Worm (Caenorhabditis elegans) whole organism, L4 larva: ENCODE results near the gene str-220.
A peak's percentile ranks its signal among the peaks of the same experiment; 100 is the strongest.

Experiments
- D1046.2 ChIP-seq: fragments of 200-800 bp; sonication (Bioruptor generic); IDR thresholded peaks from 2 replicates; pipeline ENCODE4 v1.3.6; 2022; ENCODE audit warnings: missing genetic modification characterization, missing compliant biosample characterization
- F26F4.8 ChIP-seq: fragments of 200-800 bp; sonication (Bioruptor generic); conservative IDR thresholded peaks from 2 replicates; pipeline ENCODE4 v1.3.6; 2022; ENCODE audit warnings: missing genetic modification characterization, missing compliant biosample characterization
- F49E8.2 ChIP-seq: sonication (generic microtip); optimal IDR thresholded peaks from 2 replicates; lab custom pipeline; 2016; ENCODE audit warnings: missing compliant biosample characterization, mild to moderate bottlenecking, missing genetic modification characterization, borderline replicate concordance
- R02D3.7 ChIP-seq: fragments of 150-350 bp; sonication (generic microtip); optimal IDR thresholded peaks from 3 replicates; lab custom pipeline; 2014; ENCODE audit warnings: missing biosample characterization, missing genetic modification characterization
- T20F7.1 ChIP-seq: fragments of 200-800 bp; sonication (Bioruptor generic); optimal IDR thresholded peaks from 2 replicates; lab custom pipeline; 2018; ENCODE audit warnings: mild to moderate bottlenecking, missing genetic modification characterization, missing compliant biosample characterization
- Y105C5A.15 ChIP-seq: fragments of 200-800 bp; sonication (Bioruptor generic); IDR thresholded peaks from 2 replicates; pipeline ENCODE4 v1.3.6; 2022; ENCODE audit warnings: missing genetic modification characterization, missing compliant biosample characterization
- Y48G9A.11 ChIP-seq: fragments of 200-800 bp; sonication (Bioruptor generic); IDR thresholded peaks from 2 replicates; pipeline ENCODE4 v1.3.6; 2022; ENCODE audit warnings: missing genetic modification reagents, missing genetic modification characterization, missing compliant biosample characterization
- Y75B8A.6 ChIP-seq: fragments of 200-800 bp; sonication (Bioruptor generic); IDR thresholded peaks from 2 replicates; pipeline ENCODE4 v1.3.6; 2022; ENCODE audit warnings: missing genetic modification reagents, missing genetic modification characterization, missing compliant biosample characterization
- ZK337.2 ChIP-seq: fragments of 200-800 bp; sonication (Bioruptor generic); IDR thresholded peaks from 2 replicates; pipeline ENCODE4 v1.3.6; 2022; ENCODE audit warnings: missing genetic modification reagents, missing genetic modification characterization, missing compliant biosample characterization
- aha-1 ChIP-seq: fragments of 150-350 bp; peaks from one replicate; lab custom pipeline; 2014; ENCODE audit warnings: missing biosample characterization, missing genetic modification characterization
- aly-2 ChIP-seq: sonication (generic microtip); optimal IDR thresholded peaks from 2 replicates; lab custom pipeline; 2018; ENCODE audit warnings: missing biosample characterization, missing genetic modification characterization
- ceh-32 ChIP-seq: sonication (generic microtip); optimal IDR thresholded peaks from 2 replicates; lab custom pipeline; 2016; ENCODE audit warnings: mild to moderate bottlenecking, missing genetic modification characterization, missing compliant biosample characterization; ENCODE audit not compliant: poor library complexity
- ceh-62 ChIP-seq: sonication (generic microtip); optimal IDR thresholded peaks from 2 replicates; lab custom pipeline; 2017; ENCODE audit warnings: missing biosample characterization, missing genetic modification characterization
- ceh-82 ChIP-seq: sonication (generic microtip); optimal IDR thresholded peaks from 2 replicates; lab custom pipeline; 2017; ENCODE audit warnings: missing biosample characterization, missing genetic modification characterization
- ces-1 ChIP-seq: fragments of 150-350 bp; sonication (generic microtip); optimal IDR thresholded peaks from 4 replicates; lab custom pipeline; 2014; ENCODE audit warnings: missing biosample characterization, missing genetic modification reagents, missing genetic modification characterization
- daf-12 ChIP-seq: fragments of 150-350 bp; optimal IDR thresholded peaks from 2 replicates; lab custom pipeline; 2014; ENCODE audit warnings: missing biosample characterization, missing genetic modification reagents, missing genetic modification characterization
- daf-19 ChIP-seq: fragments of 200-800 bp; sonication (Bioruptor generic); conservative IDR thresholded peaks from 2 replicates; pipeline ENCODE4 v1.3.6; 2022; ENCODE audit warnings: missing genetic modification characterization, missing compliant biosample characterization
- duxl-1 ChIP-seq: sonication (generic microtip); optimal IDR thresholded peaks from 2 replicates; lab custom pipeline; 2016; ENCODE audit warnings: mild to moderate bottlenecking, missing genetic modification characterization, moderate library complexity, missing compliant biosample characterization; ENCODE audit not compliant: poor library complexity
- fkh-10 ChIP-seq: fragments of 150-350 bp; optimal IDR thresholded peaks from 2 replicates; lab custom pipeline; 2014; ENCODE audit warnings: missing biosample characterization, missing genetic modification reagents, missing genetic modification characterization
- gei-8 ChIP-seq: fragments of 200-800 bp; sonication (Bioruptor generic); optimal IDR thresholded peaks from 2 replicates; lab custom pipeline; 2018; ENCODE audit warnings: mild to moderate bottlenecking, missing genetic modification characterization, missing compliant biosample characterization
- lim-7 ChIP-seq: fragments of 200-800 bp; sonication (Bioruptor generic); IDR thresholded peaks from 2 replicates; pipeline ENCODE4 v1.3.6; 2022; ENCODE audit warnings: missing genetic modification characterization, missing compliant biosample characterization
- lin-13 ChIP-seq: fragments of 150-350 bp; optimal IDR thresholded peaks from 2 replicates; lab custom pipeline; 2014; ENCODE audit warnings: missing biosample characterization, missing genetic modification reagents, missing genetic modification characterization
- lin-15B ChIP-seq: fragments of 150-350 bp; sonication (generic microtip); optimal IDR thresholded peaks from 3 replicates; lab custom pipeline; 2014; ENCODE audit warnings: missing biosample characterization, missing genetic modification characterization
- lin-29 ChIP-seq: fragments of 200-800 bp; sonication (Bioruptor generic); IDR thresholded peaks from 2 replicates; pipeline ENCODE4 v1.3.6; 2022; ENCODE audit warnings: missing genetic modification reagents, missing genetic modification characterization, missing compliant biosample characterization
- lin-38 ChIP-seq: fragments of 200-800 bp; sonication (Bioruptor generic); IDR thresholded peaks from 2 replicates; pipeline ENCODE4 v1.3.6; 2022; ENCODE audit warnings: missing genetic modification reagents, missing genetic modification characterization, missing compliant biosample characterization
- lir-3 ChIP-seq: sonication (generic microtip); optimal IDR thresholded peaks from 2 replicates; lab custom pipeline; 2016; ENCODE audit warnings: mild to moderate bottlenecking, missing genetic modification characterization, missing compliant biosample characterization
- lsy-2 ChIP-seq, 2 experiments: fragments of 150-350 bp in 1 of 2; sonication (generic microtip) in 1 of 2; optimal IDR thresholded peaks; 2 replicates each; lab custom pipeline; 2014 to 2017; ENCODE audit warnings: missing biosample characterization in 2 of 2, missing genetic modification characterization in 2 of 2
- madf-9 ChIP-seq: fragments of 200-800 bp; sonication (Bioruptor generic); conservative IDR thresholded peaks from 2 replicates; pipeline ENCODE4 v1.3.6; 2022; ENCODE audit warnings: missing genetic modification reagents, missing genetic modification characterization, missing compliant biosample characterization
- mdt-29 ChIP-seq: fragments of 200-800 bp; sonication (Bioruptor generic); IDR thresholded peaks from 2 replicates; pipeline ENCODE4 v1.3.6; 2022; ENCODE audit warnings: missing genetic modification reagents, missing genetic modification characterization, missing compliant biosample characterization
- mep-1 ChIP-seq: fragments of 150-350 bp; sonication (generic microtip); optimal IDR thresholded peaks from 3 replicates; lab custom pipeline; 2014; ENCODE audit warnings: missing biosample characterization, missing genetic modification characterization
- mxl-3 ChIP-seq: fragments of 200-800 bp; sonication (Bioruptor generic); optimal IDR thresholded peaks from 2 replicates; lab custom pipeline; 2018; ENCODE audit warnings: mild to moderate bottlenecking, missing genetic modification characterization, missing compliant biosample characterization
- nhr-102 ChIP-seq: sonication (generic microtip); optimal IDR thresholded peaks from 2 replicates; lab custom pipeline; 2016; ENCODE audit warnings: mild to moderate bottlenecking, missing genetic modification characterization, moderate library complexity, missing compliant biosample characterization
- nhr-11 ChIP-seq: fragments of 150-350 bp; optimal IDR thresholded peaks from 2 replicates; lab custom pipeline; 2014; ENCODE audit warnings: missing biosample characterization, missing genetic modification characterization
- nhr-111 ChIP-seq: fragments of 200-800 bp; sonication (Bioruptor generic); optimal IDR thresholded peaks from 2 replicates; lab custom pipeline; 2018; ENCODE audit warnings: mild to moderate bottlenecking, missing genetic modification characterization, missing compliant biosample characterization
- nhr-48 ChIP-seq: sonication (generic microtip); optimal IDR thresholded peaks from 2 replicates; lab custom pipeline; 2016; ENCODE audit warnings: mild to moderate bottlenecking, missing genetic modification characterization, missing compliant biosample characterization
- nhr-6 ChIP-seq: fragments of 150-350 bp; optimal IDR thresholded peaks from 2 replicates; lab custom pipeline; 2014; ENCODE audit warnings: missing biosample characterization, missing genetic modification characterization
- nhr-77 ChIP-seq: fragments of 150-350 bp; optimal IDR thresholded peaks from 2 replicates; lab custom pipeline; 2014; ENCODE audit warnings: missing biosample characterization, missing genetic modification characterization
- pha-4 ChIP-seq, 2 experiments: fragments of 150-350 bp in 1 of 2; fragments of 200-800 bp in 1 of 2; sonication (Bioruptor generic) in 1 of 2; IDR thresholded peaks in 1 of 2; optimal IDR thresholded peaks in 1 of 2; 2 replicates each; pipeline versions ENCODE4 v1.3.6 to Lab custom; 2014 to 2022; ENCODE audit warnings: missing genetic modification characterization in 2 of 2, missing genetic modification reagents in 2 of 2, missing biosample characterization in 1 of 2, missing compliant biosample characterization in 1 of 2
- rbr-2 ChIP-seq: sonication (generic microtip); optimal IDR thresholded peaks from 2 replicates; lab custom pipeline; 2016; ENCODE audit warnings: missing genotype, missing genetic modification characterization, missing compliant biosample characterization
- set-16 ChIP-seq: fragments of 200-800 bp; sonication (Bioruptor generic); IDR thresholded peaks from 2 replicates; pipeline ENCODE4 v1.3.6; 2022; ENCODE audit warnings: missing genetic modification reagents, missing genetic modification characterization, missing compliant biosample characterization
- skn-1 ChIP-seq: fragments of 150-350 bp; optimal IDR thresholded peaks from 2 replicates; lab custom pipeline; 2014; ENCODE audit warnings: missing biosample characterization, missing genetic modification characterization
- snpc-1.2 ChIP-seq: fragments of 200-800 bp; sonication (Bioruptor generic); IDR thresholded peaks from 2 replicates; pipeline ENCODE4 v1.3.6; 2022; ENCODE audit warnings: missing genetic modification reagents, missing genetic modification characterization, missing compliant biosample characterization
- spr-3 ChIP-seq: fragments of 200-800 bp; sonication (Bioruptor generic); optimal IDR thresholded peaks from 2 replicates; lab custom pipeline; 2018; ENCODE audit warnings: mild to moderate bottlenecking, missing genetic modification characterization, missing compliant biosample characterization
- tag-97 ChIP-seq: fragments of 200-800 bp; sonication (Bioruptor generic); IDR thresholded peaks from 2 replicates; pipeline ENCODE4 v1.3.6; 2022; ENCODE audit warnings: missing genetic modification characterization, missing compliant biosample characterization
- tra-1 ChIP-seq: fragments of 200-800 bp; sonication (Bioruptor generic); IDR thresholded peaks from 2 replicates; pipeline ENCODE4 v1.3.6; 2022; ENCODE audit warnings: missing genetic modification reagents, missing genetic modification characterization, missing compliant biosample characterization
- zfp-2 ChIP-seq: sonication (generic microtip); optimal IDR thresholded peaks from 2 replicates; lab custom pipeline; 2016; ENCODE audit warnings: mild to moderate bottlenecking, missing genetic modification characterization, missing compliant biosample characterization
- zip-2 ChIP-seq: fragments of 150-350 bp; optimal IDR thresholded peaks from 2 replicates; lab custom pipeline; 2014; ENCODE audit warnings: missing biosample characterization, missing genetic modification characterization

str-220 gene

DNA sequence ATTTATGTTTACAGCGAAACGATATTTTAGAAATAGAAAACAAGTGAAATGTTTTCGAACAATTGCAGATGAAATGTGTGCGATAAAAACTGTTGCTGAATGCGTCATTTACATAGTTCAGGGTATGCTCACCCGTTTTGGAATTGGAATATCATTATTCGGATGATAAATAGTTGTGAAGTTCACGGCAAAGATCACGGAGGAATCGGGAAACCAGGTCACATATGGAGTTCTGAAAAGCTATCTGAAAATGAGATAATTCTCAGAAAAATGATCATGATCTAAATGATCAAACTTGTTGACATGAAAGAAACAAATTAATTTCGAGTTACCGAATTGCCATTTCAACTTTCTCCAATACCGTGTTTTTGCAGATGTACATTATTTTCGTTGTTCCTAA lies 24.6 kb upstream of the str-220 start, which contains the start of gene best-16:
Gene best-16 (minus strand): TSS at position 101 of the 400 bp plus-strand sequence.
- TF ChIP-seq mep-1 (tag; lab: Kevin White, UChicago) (no peak), nhr-102 (tag; lab: Kevin White, UChicago) (no peak), lsy-2 (tag; optimal IDR thresholded peaks at IDR 0.05; lab: Kevin White, UChicago) (no peak), Y75B8A.6 (GFP tag; lab: Robert Waterston, UW) (no peak), ZK337.2 (GFP tag; lab: Robert Waterston, UW) (no peak), T20F7.1 (GFP tag; lab: Kevin White, UChicago) (no peak), lin-38 (GFP tag; lab: Robert Waterston, UW) (no peak), rbr-2 (tag; lab: Kevin White, UChicago) (no peak), daf-19 (no peak), tag-97 (GFP tag; lab: Robert Waterston, UW) (no peak), lim-7 (no peak), nhr-11 (no peak), fkh-10 (GFP tag; lab: Kevin White, UChicago) (no peak), nhr-77 (no peak), daf-12 (tag; lab: Kevin White, UChicago) (no peak), ceh-62 (tag; lab: Kevin White, UChicago) (no peak), lin-15B (no peak), lir-3 (tag; lab: Kevin White, UChicago) (no peak), D1046.2 (GFP tag; lab: Robert Waterston, UW) (no peak), zip-2 (no peak)
- TF ChIP-seq, all 104 proteins: peak for 0

DNA sequence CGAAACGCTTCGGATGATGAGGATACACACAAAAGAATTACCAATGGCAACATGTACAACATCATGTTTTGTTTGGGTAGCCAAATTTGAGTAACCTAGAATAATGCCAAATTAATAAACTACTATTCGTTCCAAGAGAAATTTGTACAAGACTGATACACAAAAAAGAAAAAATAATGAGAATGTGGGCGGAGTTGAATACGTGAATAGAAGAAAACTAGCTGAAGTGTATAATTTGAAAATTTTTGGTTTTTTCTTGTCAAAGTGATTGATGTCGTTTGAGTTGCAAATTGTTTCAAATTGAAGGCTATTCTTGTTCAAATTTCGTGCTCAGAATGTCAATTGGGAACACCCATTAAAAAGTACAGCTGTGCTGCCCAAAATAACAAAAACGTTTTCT lies 20.6 kb upstream of the str-220 start, which contains the start of gene R13A1.5:
Gene R13A1.5 (minus strand): TSS at position 101 of the 400 bp plus-strand sequence.
- no peak for TF ChIP-seq daf-19
- no peak for TF ChIP-seq ces-1
- no peak for TF ChIP-seq lin-38 (GFP tag; lab: Robert Waterston, UW)
- TF ChIP-seq F26F4.8: no peak
- no peak for TF ChIP-seq spr-3 (GFP tag; lab: Kevin White, UChicago)
- no peak for TF ChIP-seq madf-9 (GFP tag; lab: Robert Waterston, UW)
- TF ChIP-seq aly-2 (tag; lab: Kevin White, UChicago): no peak
- no peak for TF ChIP-seq tag-97 (GFP tag; lab: Robert Waterston, UW)
- no peak for TF ChIP-seq duxl-1 (tag; lab: Kevin White, UChicago)
- no peak for TF ChIP-seq lin-29 (GFP tag; lab: Robert Waterston, UW)
- no peak for TF ChIP-seq ceh-82 (tag; lab: Kevin White, UChicago)
- TF ChIP-seq pha-4 (GFP tag; IDR thresholded peaks at IDR 0.05; lab: Robert Waterston, UW): no peak
- TF ChIP-seq pha-4 (tag; optimal IDR thresholded peaks at IDR 0.05; lab: Kevin White, UChicago): no peak
- TF ChIP-seq nhr-111 (GFP tag; lab: Kevin White, UChicago): no peak
- no peak for TF ChIP-seq mdt-29 (GFP tag; lab: Robert Waterston, UW)
- no peak for TF ChIP-seq nhr-48 (tag; lab: Kevin White, UChicago)
- TF ChIP-seq nhr-11: no peak
- no peak for TF ChIP-seq R02D3.7 (tag; lab: Kevin White, UChicago)
- TF ChIP-seq, all 104 proteins: peak for 0

DNA sequence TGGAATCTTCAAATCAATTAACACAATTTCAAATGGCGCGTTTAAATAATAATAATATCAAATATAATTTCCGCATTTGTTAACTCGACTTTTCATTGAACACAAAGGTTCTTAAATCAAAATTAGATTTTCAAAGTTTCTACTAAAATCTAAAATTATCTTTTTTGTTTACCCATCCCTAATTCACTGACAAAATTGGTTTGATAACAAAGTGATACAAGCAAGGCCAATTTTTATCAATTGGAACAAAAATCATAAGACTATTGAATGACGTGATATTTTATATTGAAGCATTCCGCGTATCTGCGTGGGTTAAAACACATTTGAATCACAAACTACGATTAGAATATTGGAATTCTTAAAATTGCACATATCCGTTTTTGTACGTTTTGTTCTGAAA lies 19.3 kb upstream of the str-220 start:
- TF ChIP-seq tag-97 (GFP tag; lab: Robert Waterston, UW) (no peak), madf-9 (GFP tag; lab: Robert Waterston, UW) (no peak), Y75B8A.6 (GFP tag; lab: Robert Waterston, UW) (no peak), nhr-11 (no peak), nhr-77 (peak; percentile 91), aha-1 (tag; lab: Kevin White, UChicago) (peak; percentile 80), mdt-29 (GFP tag; lab: Robert Waterston, UW) (no peak), zip-2 (no peak), tra-1 (no peak), skn-1 (tag; lab: Kevin White, UChicago) (no peak), snpc-1.2 (GFP tag; lab: Robert Waterston, UW) (no peak), gei-8 (GFP tag; lab: Kevin White, UChicago) (no peak), F49E8.2 (tag; lab: Kevin White, UChicago) (no peak), set-16 (GFP tag; lab: Robert Waterston, UW) (no peak), ceh-32 (tag; lab: Kevin White, UChicago) (no peak), Y105C5A.15 (GFP tag; lab: Robert Waterston, UW) (no peak), mep-1 (tag; lab: Kevin White, UChicago) (no peak), nhr-6 (tag; lab: Kevin White, UChicago) (no peak), zfp-2 (no peak), daf-12 (tag; lab: Kevin White, UChicago) (no peak), R02D3.7 (tag; lab: Kevin White, UChicago) (no peak), lin-13 (GFP tag; lab: Kevin White, UChicago) (no peak), lim-7 (no peak), rbr-2 (tag; lab: Kevin White, UChicago) (no peak), mxl-3 (GFP tag; lab: Kevin White, UChicago) (no peak), Y48G9A.11 (GFP tag; lab: Robert Waterston, UW) (no peak), D1046.2 (GFP tag; lab: Robert Waterston, UW) (no peak)
